Worm (Caenorhabditis elegans) whole organism, L2 larva: Measurements from ENCODE around the gene tax-4.

Experiments
- F13H6.1 ChIP-seq: sonication (generic microtip); optimal IDR thresholded peaks from 2 replicates; lab custom pipeline; 2016; ENCODE audit warnings: missing genetic modification characterization, missing compliant biosample characterization
- R02D3.7 ChIP-seq: fragments of 150-350 bp; optimal IDR thresholded peaks from 2 replicates; lab custom pipeline; 2014; ENCODE audit warnings: missing biosample characterization, missing genetic modification characterization
- ZK546.5 ChIP-seq: sonication (generic microtip); optimal IDR thresholded peaks from 2 replicates; lab custom pipeline; 2017; ENCODE audit warnings: missing biosample characterization, missing genetic modification characterization
- ama-1 ChIP-seq: fragments of 150-350 bp; optimal IDR thresholded peaks from 2 replicates; lab custom pipeline; 2018; ENCODE audit warnings: inconsistent platforms
- blmp-1 ChIP-seq: sonication (generic microtip); optimal IDR thresholded peaks from 2 replicates; lab custom pipeline; 2017; ENCODE audit warnings: missing genetic modification characterization, mild to moderate bottlenecking, missing compliant biosample characterization, antibody characterized with exemption, moderate library complexity; ENCODE audit not compliant: insufficient read depth
- nhr-12 ChIP-seq: fragments of 150-350 bp; optimal IDR thresholded peaks from 2 replicates; lab custom pipeline; 2014; ENCODE audit warnings: missing biosample characterization, missing genetic modification characterization
- snpc-4 ChIP-seq: fragments of 150-350 bp; optimal IDR thresholded peaks from 2 replicates; lab custom pipeline; 2014; ENCODE audit warnings: missing biosample characterization, missing genetic modification characterization
- ztf-4 ChIP-seq: fragments of 150-350 bp; optimal IDR thresholded peaks from 2 replicates; lab custom pipeline; 2014; ENCODE audit warnings: missing biosample characterization, missing genetic modification characterization

- TF ChIP-seq ztf-4 (no peak), R02D3.7 (tag; lab: Kevin White, UChicago) (no peak), F13H6.1 (tag; lab: Kevin White, UChicago) (no peak), ama-1 (no peak), snpc-4 (tag; lab: Kevin White, UChicago) (no peak), ZK546.5 (tag; lab: Kevin White, UChicago) (no peak), nhr-12 (tag; lab: Kevin White, UChicago) (no peak), blmp-1 (tag; lab: Kevin White, UChicago) (no peak)
Observed at ce11 chrIII:9143911-9144310, 37.4 kb upstream of the tax-4 start, which contains the start of gene ZK512.11.
